Worm (Caenorhabditis elegans) whole organism, L1 larva: ENCODE results near the gene lec-9.
A peak's percentile ranks its signal among the peaks of the same experiment; 100 is the strongest.

Experiments
- aly-2 ChIP-seq: fragments of 150-350 bp; optimal IDR thresholded peaks from 2 replicates; lab custom pipeline; 2014; ENCODE audit warnings: missing biosample characterization, missing genetic modification characterization
- ama-1 ChIP-seq: fragments of 150-350 bp; optimal IDR thresholded peaks from 2 replicates; lab custom pipeline; 2014
- blmp-1 ChIP-seq: fragments of 150-350 bp; optimal IDR thresholded peaks from 2 replicates; lab custom pipeline; 2014; ENCODE audit warnings: missing biosample characterization, missing genetic modification characterization
- ceh-63 ChIP-seq: fragments of 200-800 bp; sonication (Bioruptor generic); optimal IDR thresholded peaks from 2 replicates; lab custom pipeline; 2018; ENCODE audit warnings: mild to moderate bottlenecking, missing genetic modification characterization, missing compliant biosample characterization
- ceh-82 ChIP-seq, 3 experiments: fragments of 150-350 bp in 1 of 3; sonication (generic microtip) in 2 of 3; optimal IDR thresholded peaks; 2 replicates each; lab custom pipeline; 2014 to 2017; ENCODE audit warnings: missing biosample characterization in 3 of 3, missing genetic modification characterization in 3 of 3
- dsc-1 ChIP-seq: sonication (generic microtip); optimal IDR thresholded peaks from 2 replicates; lab custom pipeline; 2016; ENCODE audit warnings: mild to moderate bottlenecking, missing genetic modification characterization, missing compliant biosample characterization
- efl-1 ChIP-seq, 4 experiments: fragments of 150-350 bp; optimal IDR thresholded peaks in 3 of 4; peaks in 1 of 4; 1 replicate in 1 of 4; 2 replicates in 3 of 4; lab custom pipeline; 2014; ENCODE audit warnings: missing biosample characterization in 2 of 4, missing genetic modification characterization in 2 of 4, missing genetic modification reagents in 2 of 4
- egl-13 ChIP-seq: sonication (generic microtip); optimal IDR thresholded peaks from 2 replicates; lab custom pipeline; 2016; ENCODE audit warnings: missing genotype, missing genetic modification reagents, missing genetic modification characterization, missing compliant biosample characterization
- elt-2 ChIP-seq: sonication (generic microtip); optimal IDR thresholded peaks from 2 replicates; lab custom pipeline; 2016; ENCODE audit warnings: missing genetic modification characterization, mild to moderate bottlenecking, inconsistent platforms, missing compliant biosample characterization, missing genetic modification reagents
- elt-3 ChIP-seq, 6 experiments: fragments of 150-350 bp in 1 of 6; sonication (generic microtip); optimal IDR thresholded peaks; 2 replicates each; lab custom pipeline; 2017 to 2018; ENCODE audit warnings: missing biosample characterization in 6 of 6, missing genetic modification characterization in 6 of 6, inconsistent platforms in 1 of 6
- fkh-10 ChIP-seq: sonication (generic microtip); optimal IDR thresholded peaks from 2 replicates; lab custom pipeline; 2017; ENCODE audit warnings: missing biosample characterization, missing genetic modification reagents, missing genetic modification characterization
- fkh-8 ChIP-seq: sonication (generic microtip); optimal IDR thresholded peaks from 2 replicates; lab custom pipeline; 2016; ENCODE audit warnings: mild to moderate bottlenecking, missing genetic modification characterization, missing compliant biosample characterization
- fos-1 ChIP-seq: fragments of 150-350 bp; optimal IDR thresholded peaks from 2 replicates; lab custom pipeline; 2014; ENCODE audit warnings: missing biosample characterization, missing genetic modification characterization
- isw-1 ChIP-seq: fragments of 200-800 bp; sonication (Bioruptor generic); IDR thresholded peaks from 2 replicates; pipeline ENCODE4 v1.3.6; 2022; ENCODE audit warnings: missing genetic modification characterization, missing compliant biosample characterization
- jun-1 ChIP-seq: fragments of 150-350 bp; optimal IDR thresholded peaks from 2 replicates; lab custom pipeline; 2014; ENCODE audit warnings: missing biosample characterization, missing genetic modification reagents, missing genetic modification characterization
- lin-14 ChIP-seq: fragments of 200-800 bp; sonication (Bioruptor generic); optimal IDR thresholded peaks from 2 replicates; lab custom pipeline; 2018; ENCODE audit warnings: mild to moderate bottlenecking, missing genetic modification characterization, moderate library complexity, missing compliant biosample characterization
- lin-15B ChIP-seq: fragments of 150-350 bp; sonication (generic microtip); optimal IDR thresholded peaks from 3 replicates; lab custom pipeline; 2014; ENCODE audit warnings: missing biosample characterization, missing genetic modification characterization
- lir-3 ChIP-seq: sonication (generic microtip); optimal IDR thresholded peaks from 2 replicates; lab custom pipeline; 2016; ENCODE audit warnings: mild to moderate bottlenecking, missing genetic modification characterization, moderate library complexity, missing compliant biosample characterization; ENCODE audit not compliant: poor library complexity
- mab-9 ChIP-seq: fragments of 200-800 bp; sonication (Bioruptor generic); IDR thresholded peaks from 2 replicates; pipeline ENCODE4 v1.3.6; 2022; ENCODE audit warnings: missing genetic modification reagents, missing genetic modification characterization, missing compliant biosample characterization
- mdl-1 ChIP-seq, 2 experiments: fragments of 150-350 bp; optimal IDR thresholded peaks; 2 replicates each; lab custom pipeline; 2014 to 2017; ENCODE audit warnings: missing biosample characterization in 2 of 2, missing genetic modification characterization in 2 of 2, inconsistent platforms in 1 of 2
- mep-1 ChIP-seq: fragments of 150-350 bp; optimal IDR thresholded peaks from 2 replicates; lab custom pipeline; 2014; ENCODE audit warnings: missing biosample characterization, missing genetic modification characterization
- nhr-11 ChIP-seq: fragments of 150-350 bp; optimal IDR thresholded peaks from 2 replicates; lab custom pipeline; 2014; ENCODE audit warnings: missing biosample characterization, missing genetic modification characterization
- nhr-19 ChIP-seq: fragments of 200-800 bp; sonication (Bioruptor generic); conservative IDR thresholded peaks from 2 replicates; pipeline ENCODE4 v1.3.6; 2022; ENCODE audit warnings: missing genetic modification characterization, missing compliant biosample characterization
- nhr-20 ChIP-seq: sonication (generic microtip); optimal IDR thresholded peaks from 2 replicates; lab custom pipeline; 2016; ENCODE audit warnings: mild to moderate bottlenecking, missing genetic modification characterization, missing compliant biosample characterization
- nhr-71 ChIP-seq: sonication (generic microtip); optimal IDR thresholded peaks from 2 replicates; lab custom pipeline; 2016; ENCODE audit warnings: mild to moderate bottlenecking, missing genetic modification characterization, moderate library complexity, missing compliant biosample characterization
- nhr-76 ChIP-seq: sonication (generic microtip); optimal IDR thresholded peaks from 2 replicates; lab custom pipeline; 2017; ENCODE audit warnings: missing biosample characterization, missing genetic modification characterization
- nhr-84 ChIP-seq: sonication (generic microtip); optimal IDR thresholded peaks from 2 replicates; lab custom pipeline; 2017; ENCODE audit warnings: missing biosample characterization, missing genetic modification characterization
- nhr-85 ChIP-seq: sonication (generic microtip); peaks from one replicate; lab custom pipeline; 2016; ENCODE audit warnings: missing genetic modification characterization, inconsistent platforms, missing compliant biosample characterization
- nhr-90 ChIP-seq: sonication (generic microtip); optimal IDR thresholded peaks from 2 replicates; lab custom pipeline; 2016; ENCODE audit warnings: mild to moderate bottlenecking, missing genetic modification characterization, missing compliant biosample characterization; ENCODE audit not compliant: poor library complexity
- pax-3 ChIP-seq: fragments of 200-800 bp; sonication (Bioruptor generic); optimal IDR thresholded peaks from 2 replicates; lab custom pipeline; 2018; ENCODE audit warnings: mild to moderate bottlenecking, missing genetic modification characterization, moderate library complexity, missing compliant biosample characterization
- pqm-1 ChIP-seq: sonication (generic microtip); optimal IDR thresholded peaks from 3 replicates; lab custom pipeline; 2017; ENCODE audit warnings: missing biosample characterization, missing genetic modification characterization
- swsn-7 ChIP-seq: sonication (generic microtip); optimal IDR thresholded peaks from 2 replicates; lab custom pipeline; 2016; ENCODE audit warnings: missing genetic modification characterization, missing compliant biosample characterization
- unc-130 ChIP-seq: fragments of 150-350 bp; optimal IDR thresholded peaks from 2 replicates; lab custom pipeline; 2017; ENCODE audit warnings: missing biosample characterization, missing genetic modification characterization, inconsistent platforms
- unc-30 ChIP-seq: sonication (generic microtip); optimal IDR thresholded peaks from 2 replicates; lab custom pipeline; 2017; ENCODE audit warnings: missing biosample characterization, missing genetic modification characterization
- unc-62 ChIP-seq: fragments of 150-350 bp; optimal IDR thresholded peaks from 2 replicates; lab custom pipeline; 2014; ENCODE audit warnings: missing biosample characterization, missing genetic modification reagents, missing genetic modification characterization
- unc-98 ChIP-seq: fragments of 200-800 bp; sonication (Bioruptor generic); IDR thresholded peaks from 2 replicates; pipeline ENCODE4 v1.3.6; 2022; ENCODE audit warnings: missing genetic modification characterization, missing compliant biosample characterization
- zip-4 ChIP-seq: fragments of 200-800 bp; sonication (Bioruptor generic); optimal IDR thresholded peaks from 2 replicates; lab custom pipeline; 2018; ENCODE audit warnings: mild to moderate bottlenecking, missing genetic modification characterization, moderate library complexity, missing compliant biosample characterization
- ztf-4 ChIP-seq: fragments of 150-350 bp; optimal IDR thresholded peaks from 2 replicates; lab custom pipeline; 2014; ENCODE audit warnings: missing biosample characterization, missing genetic modification characterization

Gene lec-9

DNA sequence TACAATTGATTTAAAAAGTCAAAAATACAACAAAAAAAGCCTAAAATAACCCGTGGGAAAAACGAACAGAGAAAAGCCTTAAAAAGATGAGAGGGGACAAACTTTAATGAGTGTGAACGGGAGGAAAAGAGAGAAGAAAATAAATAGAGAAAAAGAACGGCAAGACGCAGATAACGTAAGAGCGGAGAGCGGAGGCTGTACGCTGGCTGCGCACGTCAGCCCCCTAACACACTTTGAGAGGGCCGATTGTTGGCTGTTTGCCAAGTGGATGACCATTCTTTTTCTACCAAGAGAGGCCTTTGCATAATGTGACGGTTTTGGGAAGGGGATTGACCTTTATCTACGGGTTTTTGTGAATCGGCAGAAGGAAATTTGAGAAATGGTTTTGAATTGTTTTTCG, 38.1 kb upstream of the lec-9 start:
- no peak for TF ChIP-seq ztf-4 (tag; lab: Kevin White, UChicago)
- TF ChIP-seq dsc-1 (tag; lab: Kevin White, UChicago): no peak
- TF ChIP-seq ceh-82 (tag; optimal IDR thresholded peaks at IDR 0.05; lab: Kevin White, UChicago): peak in 1 of 3 experiments; percentile 12
- no peak for TF ChIP-seq lin-15B (tag; lab: Kevin White, UChicago)
- TF ChIP-seq unc-130 (tag; lab: Kevin White, UChicago): no peak
- TF ChIP-seq elt-3 (tag; optimal IDR thresholded peaks at IDR 0.05; lab: Kevin White, UChicago): no peak
- no peak for TF ChIP-seq nhr-76 (tag; lab: Kevin White, UChicago)
- TF ChIP-seq lin-14 (GFP tag; lab: Kevin White, UChicago): peak; percentile 74
- peak; percentile 16 for TF ChIP-seq nhr-85 (tag; lab: Kevin White, UChicago)
- TF ChIP-seq fkh-8: no peak
- TF ChIP-seq efl-1 (optimal IDR thresholded peaks at IDR 0.05; lab: Kevin White, UChicago): no peak
- TF ChIP-seq efl-1 (GFP tag; optimal IDR thresholded peaks at IDR 0.05 in 1 of 2; lab: Kevin White, UChicago): peak in 1 of 2 experiments; percentile 83
- TF ChIP-seq elt-2 (tag; lab: Kevin White, UChicago): no peak
- peak in 1 of 2 experiments; percentile 6 for TF ChIP-seq mdl-1 (tag; optimal IDR thresholded peaks at IDR 0.05; lab: Kevin White, UChicago)
- no peak for TF ChIP-seq mab-9 (GFP tag; lab: Robert Waterston, UW)
- no peak for TF ChIP-seq nhr-84 (tag; lab: Kevin White, UChicago)
- TF ChIP-seq fos-1 (tag; lab: Kevin White, UChicago): no peak
- TF ChIP-seq mep-1 (tag; lab: Kevin White, UChicago): no peak
- no peak for TF ChIP-seq isw-1
- TF ChIP-seq fkh-10 (GFP tag; lab: Kevin White, UChicago): no peak
- TF ChIP-seq egl-13 (tag; lab: Kevin White, UChicago): no peak
- TF ChIP-seq nhr-71 (tag; lab: Kevin White, UChicago): no peak
- TF ChIP-seq lir-3 (tag; lab: Kevin White, UChicago): no peak
- TF ChIP-seq nhr-19 (GFP tag; lab: Robert Waterston, UW): no peak
- peak; percentile 24 for TF ChIP-seq blmp-1 (tag; lab: Kevin White, UChicago)
- no peak for TF ChIP-seq unc-30
- no peak for TF ChIP-seq jun-1 (tag; lab: Kevin White, UChicago)
- no peak for TF ChIP-seq pqm-1 (tag; lab: Kevin White, UChicago)

DNA sequence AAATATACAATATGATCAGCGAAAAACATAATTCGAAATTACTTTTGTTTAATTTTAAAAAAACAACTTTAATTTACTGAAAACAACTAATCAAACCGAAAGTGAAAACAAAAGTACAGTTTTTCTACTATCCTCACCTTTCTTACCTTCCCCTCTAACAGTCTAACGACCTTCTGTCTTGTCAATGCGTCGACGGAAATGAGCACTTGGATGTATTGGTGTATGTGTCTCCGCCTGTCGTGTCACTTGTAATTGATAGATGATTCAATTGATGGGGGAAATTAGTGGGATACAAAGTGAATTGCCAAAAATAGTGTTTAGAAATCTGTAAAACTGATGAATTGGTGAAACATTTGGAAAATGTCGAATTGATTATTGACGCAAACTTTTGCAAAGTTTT, 36.9 kb upstream of the lec-9 start, which contains the start of gene F31A3.5:
Gene F31A3.5, minus strand, starts transcription at position 200 of the 400 bp plus-strand sequence.
- TF ChIP-seq nhr-90 (no peak), elt-2 (tag; lab: Kevin White, UChicago) (no peak), swsn-7 (tag; lab: Kevin White, UChicago) (no peak), efl-1 (optimal IDR thresholded peaks at IDR 0.05; lab: Kevin White, UChicago) (no peak), efl-1 (GFP tag; optimal IDR thresholded peaks at IDR 0.05 in 1 of 2; lab: Kevin White, UChicago) (no peak), pax-3 (tag; lab: Kevin White, UChicago) (no peak), unc-62 (GFP tag; lab: Kevin White, UChicago) (no peak), pqm-1 (tag; lab: Kevin White, UChicago) (no peak), nhr-20 (tag; lab: Kevin White, UChicago) (no peak), unc-98 (no peak), egl-13 (tag; lab: Kevin White, UChicago) (no peak), mep-1 (tag; lab: Kevin White, UChicago) (no peak), nhr-11 (tag; lab: Kevin White, UChicago) (no peak), lin-14 (GFP tag; lab: Kevin White, UChicago) (no peak)
- TF ChIP-seq, all 84 proteins: peak for 0

DNA sequence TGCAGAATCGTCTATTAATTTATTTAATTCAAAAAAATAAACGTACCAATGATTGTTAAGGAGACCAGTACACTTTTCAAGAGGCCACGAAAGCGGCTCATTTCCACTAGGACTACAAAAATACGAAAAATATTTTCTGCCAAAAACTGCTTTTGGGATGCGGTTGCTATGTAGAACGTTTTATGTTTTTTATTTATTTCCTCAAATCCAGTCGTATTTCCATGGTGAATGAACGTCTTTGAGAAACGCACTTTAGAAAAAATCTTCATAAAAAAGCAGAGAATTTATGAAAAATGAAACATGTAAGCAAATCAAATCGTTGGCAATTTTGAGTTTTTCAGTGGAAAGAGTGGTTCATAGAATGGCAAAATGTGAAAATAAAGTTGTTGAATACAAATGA, 32.9 kb upstream of the lec-9 start, which contains the start of gene F39B3.7:
Gene F39B3.7, minus strand, starts transcription at position 101 of the 400 bp plus-strand sequence.
- TF ChIP-seq lir-3 (tag; lab: Kevin White, UChicago): no peak
- TF ChIP-seq mdl-1 (tag; optimal IDR thresholded peaks at IDR 0.05; lab: Kevin White, UChicago): no peak
- TF ChIP-seq aly-2 (tag; lab: Kevin White, UChicago): no peak
- TF ChIP-seq unc-98: no peak
- TF ChIP-seq unc-130 (tag; lab: Kevin White, UChicago): no peak
- no peak for TF ChIP-seq lin-15B (tag; lab: Kevin White, UChicago)
- no peak for TF ChIP-seq nhr-84 (tag; lab: Kevin White, UChicago)
- TF ChIP-seq jun-1 (tag; lab: Kevin White, UChicago): no peak
- no peak for TF ChIP-seq ceh-63
- no peak for TF ChIP-seq zip-4 (GFP tag; lab: Kevin White, UChicago)
- TF ChIP-seq ama-1 (lab: Kevin White, UChicago): no peak
- TF ChIP-seq nhr-19 (GFP tag; lab: Robert Waterston, UW): no peak
- TF ChIP-seq nhr-76 (tag; lab: Kevin White, UChicago): no peak
- no peak for TF ChIP-seq nhr-20 (tag; lab: Kevin White, UChicago)
